Worm (Caenorhabditis elegans): ENCODE results near the gene ptr-8.

Gene ptr-8

DNA sequence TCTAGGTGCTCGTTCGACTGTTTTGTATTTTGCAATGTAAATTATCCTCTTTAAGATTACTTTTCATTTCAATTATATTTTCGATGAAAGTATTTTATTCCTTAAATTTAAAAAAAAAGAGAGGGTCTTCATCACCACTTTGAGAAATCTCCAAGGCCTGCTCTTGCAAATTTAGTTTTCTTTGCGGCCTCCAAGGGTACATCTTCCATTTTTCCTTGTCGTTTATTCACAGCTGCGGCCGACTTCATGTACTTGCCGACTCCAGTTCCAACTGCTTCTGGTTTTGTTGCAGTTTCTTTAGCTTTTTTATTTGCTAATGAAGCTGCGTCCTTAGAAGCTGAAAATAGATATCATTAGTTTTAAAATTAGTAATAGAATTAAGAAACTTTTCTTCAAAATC lies 18.4 kb upstream of the ptr-8 start:
- TF ChIP-seq alr-1 (tag; optimal IDR thresholded peaks at IDR 0.05): no peak
- TF ChIP-seq F13H6.1 (tag; optimal IDR thresholded peaks at IDR 0.05): no peak
- no peak for TF ChIP-seq ama-1 (optimal IDR thresholded peaks at IDR 0.05)
- no peak for TF ChIP-seq nhr-23 (tag; optimal IDR thresholded peaks at IDR 0.05)
- no peak for TF ChIP-seq unc-39 (tag; optimal IDR thresholded peaks at IDR 0.05)
- TF ChIP-seq R02D3.7 (tag; optimal IDR thresholded peaks at IDR 0.05): no peak
- no peak for TF ChIP-seq lsy-2 (tag; optimal IDR thresholded peaks at IDR 0.05)
- TF ChIP-seq fos-1 (tag; optimal IDR thresholded peaks at IDR 0.05): no peak
- TF ChIP-seq unc-55 (GFP tag; optimal IDR thresholded peaks at IDR 0.05): no peak
- TF ChIP-seq nhr-25 (tag; optimal IDR thresholded peaks at IDR 0.05): no peak
- no peak for TF ChIP-seq skn-1 (tag; optimal IDR thresholded peaks at IDR 0.05)
- TF ChIP-seq elt-1 (tag; optimal IDR thresholded peaks at IDR 0.05): no peak

ce11 chrII:10872541-10872940 lies 16.5 kb upstream of the ptr-8 start, which contains the start of the genes cyn-4 and copz-1:
TSS of gene cyn-4 (minus strand) at chrII:10872611.
TSS of gene copz-1 (plus strand) at chrII:10872879.
- no peak for TF ChIP-seq lin-39 (tag; optimal IDR thresholded peaks at IDR 0.05)
- no peak for TF ChIP-seq ztf-1 (GFP tag; conservative IDR thresholded peaks at IDR 0.05)
- peak; percentile 44 for TF ChIP-seq ztf-4 (tag; optimal IDR thresholded peaks at IDR 0.05)
- peak; percentile 88 for TF ChIP-seq lin-11 (tag; optimal IDR thresholded peaks at IDR 0.05)
- TF ChIP-seq nhr-12 (tag; optimal IDR thresholded peaks at IDR 0.05): no peak
- TF ChIP-seq zag-1 (tag; optimal IDR thresholded peaks at IDR 0.05): no peak
- TF ChIP-seq mdl-1 (tag; optimal IDR thresholded peaks at IDR 0.05): no peak
- TF ChIP-seq ama-1 (optimal IDR thresholded peaks at IDR 0.05): no peak
- no peak for TF ChIP-seq nhr-77 (tag; optimal IDR thresholded peaks at IDR 0.05)
- peak; percentile 88 for TF ChIP-seq C34F6.9 (tag; optimal IDR thresholded peaks at IDR 0.05)
- TF ChIP-seq sma-9 (GFP tag; optimal IDR thresholded peaks at IDR 0.05): peak; percentile 87
- no peak for TF ChIP-seq sma-9 (tag; optimal IDR thresholded peaks at IDR 0.05)
- peak; percentile 22 for TF ChIP-seq ceh-82 (tag; optimal IDR thresholded peaks at IDR 0.05)
- no peak for TF ChIP-seq nhr-6 (tag; optimal IDR thresholded peaks at IDR 0.05)
- no peak for TF ChIP-seq blmp-1 (tag; optimal IDR thresholded peaks at IDR 0.05; ENCODE audit: insufficient read depth)
- TF ChIP-seq Y55F3AM.14 (GFP tag; optimal IDR thresholded peaks at IDR 0.05): no peak
- TF ChIP-seq snpc-4 (tag; optimal IDR thresholded peaks at IDR 0.05): peak; percentile 11
- no peak for TF ChIP-seq nhr-23 (tag; optimal IDR thresholded peaks at IDR 0.05)
- TF ChIP-seq mab-5 (tag; optimal IDR thresholded peaks at IDR 0.05): peak; percentile 42
- TF ChIP-seq elt-1 (tag; optimal IDR thresholded peaks at IDR 0.05): no peak
- TF ChIP-seq aly-2 (tag; optimal IDR thresholded peaks at IDR 0.05): no peak
- TF ChIP-seq F13H6.1 (tag; optimal IDR thresholded peaks at IDR 0.05): peak; percentile 79
- TF ChIP-seq ZK546.5 (tag; optimal IDR thresholded peaks at IDR 0.05): no peak
- peak; percentile 90 for TF ChIP-seq unc-55 (GFP tag; optimal IDR thresholded peaks at IDR 0.05)
- peak; percentile 48 for TF ChIP-seq nhr-129 (tag; optimal IDR thresholded peaks at IDR 0.05)
- no peak for TF ChIP-seq unc-62 (GFP tag; optimal IDR thresholded peaks at IDR 0.05)
- peak; percentile 79 to 95 for TF ChIP-seq lsy-2 (tag; optimal IDR thresholded peaks at IDR 0.05)
- peak; percentile 92 for TF ChIP-seq crh-2 (tag; optimal IDR thresholded peaks at IDR 0.05)
- TF ChIP-seq mbf-1 (tag; optimal IDR thresholded peaks at IDR 0.05): no peak
- peak; percentile 58 for TF ChIP-seq sem-4 (tag; optimal IDR thresholded peaks at IDR 0.05)
- TF ChIP-seq peb-1 (tag; optimal IDR thresholded peaks at IDR 0.05): no peak
- TF ChIP-seq elt-3 (tag; optimal IDR thresholded peaks at IDR 0.05): no peak
- peak; percentile 78 for TF ChIP-seq lin-13 (GFP tag; optimal IDR thresholded peaks at IDR 0.05)
- TF ChIP-seq ztf-11 (tag; optimal IDR thresholded peaks at IDR 0.05): no peak
- TF ChIP-seq ceh-16 (tag; optimal IDR thresholded peaks at IDR 0.05): peak; percentile 57
- TF ChIP-seq unc-39 (tag; optimal IDR thresholded peaks at IDR 0.05): no peak
- TF ChIP-seq nhr-25 (tag; optimal IDR thresholded peaks at IDR 0.05): peak; percentile 72
- peak; percentile 53 for TF ChIP-seq fos-1 (tag; optimal IDR thresholded peaks at IDR 0.05)
- no peak for TF ChIP-seq alr-1 (tag; optimal IDR thresholded peaks at IDR 0.05)
- TF ChIP-seq nhr-21 (tag; optimal IDR thresholded peaks at IDR 0.05): peak; percentile 60
- TF ChIP-seq nhr-11 (tag; optimal IDR thresholded peaks at IDR 0.05): no peak
- no peak for TF ChIP-seq dmd-4 (tag; optimal IDR thresholded peaks at IDR 0.05)
- TF ChIP-seq egl-27 (tag; optimal IDR thresholded peaks at IDR 0.05): no peak
- TF ChIP-seq R02D3.7 (tag; optimal IDR thresholded peaks at IDR 0.05): peak; percentile 94
- TF ChIP-seq nhr-237 (tag; optimal IDR thresholded peaks at IDR 0.05): no peak
- TF ChIP-seq skn-1 (tag; optimal IDR thresholded peaks at IDR 0.05): no peak
- TF ChIP-seq sma-3 (GFP tag; optimal IDR thresholded peaks at IDR 0.05): peak; percentile 86
- TF ChIP-seq gmeb-1 (tag; optimal IDR thresholded peaks at IDR 0.05): peak; percentile 74
- TF ChIP-seq nhr-10 (tag; optimal IDR thresholded peaks at IDR 0.05): no peak

Measured in whole organism, L2 larva.